Worm (Caenorhabditis elegans) whole organism, L2 larva: ENCODE data around the gene hex-3.

Experiments
- C34F6.9 ChIP-seq: fragments of 150-350 bp; optimal IDR thresholded peaks from 2 replicates; lab custom pipeline; 2014; ENCODE audit warnings: missing biosample characterization, missing genetic modification characterization
- F13H6.1 ChIP-seq: sonication (generic microtip); optimal IDR thresholded peaks from 2 replicates; lab custom pipeline; 2016; ENCODE audit warnings: missing genetic modification characterization, missing compliant biosample characterization
- Y55F3AM.14 ChIP-seq: fragments of 200-800 bp; sonication (Bioruptor generic); optimal IDR thresholded peaks from 2 replicates; lab custom pipeline; 2018; ENCODE audit warnings: mild to moderate bottlenecking, missing genetic modification characterization, missing compliant biosample characterization
- aly-2 ChIP-seq: fragments of 150-350 bp; optimal IDR thresholded peaks from 2 replicates; lab custom pipeline; 2014; ENCODE audit warnings: missing biosample characterization, missing genetic modification characterization
- ama-1 ChIP-seq: fragments of 150-350 bp; optimal IDR thresholded peaks from 2 replicates; lab custom pipeline; 2018; ENCODE audit warnings: inconsistent platforms
- ceh-16 ChIP-seq: fragments of 150-350 bp; optimal IDR thresholded peaks from 2 replicates; lab custom pipeline; 2014; ENCODE audit warnings: missing biosample characterization, missing genetic modification characterization
- ceh-82 ChIP-seq: fragments of 150-350 bp; optimal IDR thresholded peaks from 2 replicates; lab custom pipeline; 2014; ENCODE audit warnings: missing biosample characterization, missing genetic modification characterization
- crh-2 ChIP-seq: sonication (generic microtip); optimal IDR thresholded peaks from 2 replicates; lab custom pipeline; 2017; ENCODE audit warnings: missing biosample characterization, missing genetic modification characterization
- dmd-4 ChIP-seq: sonication (generic microtip); optimal IDR thresholded peaks from 2 replicates; lab custom pipeline; 2017; ENCODE audit warnings: missing biosample characterization, missing genetic modification characterization
- egl-27 ChIP-seq: sonication (generic microtip); optimal IDR thresholded peaks from 3 replicates; lab custom pipeline; 2017; ENCODE audit warnings: missing biosample characterization, missing genetic modification reagents, missing genetic modification characterization
- elt-1 ChIP-seq: fragments of 150-350 bp; optimal IDR thresholded peaks from 2 replicates; lab custom pipeline; 2014; ENCODE audit warnings: missing biosample characterization, missing genetic modification characterization
- fos-1 ChIP-seq: fragments of 150-350 bp; optimal IDR thresholded peaks from 2 replicates; lab custom pipeline; 2014; ENCODE audit warnings: missing biosample characterization, missing genetic modification characterization
- gmeb-1 ChIP-seq: fragments of 150-350 bp; optimal IDR thresholded peaks from 2 replicates; lab custom pipeline; 2014; ENCODE audit warnings: missing biosample characterization, missing genetic modification characterization
- lin-11 ChIP-seq: fragments of 150-350 bp; sonication (generic microtip); optimal IDR thresholded peaks from 2 replicates; lab custom pipeline; 2014; ENCODE audit warnings: missing biosample characterization, missing genetic modification characterization, inconsistent platforms, mixed read lengths
- lin-13 ChIP-seq: fragments of 150-350 bp; optimal IDR thresholded peaks from 2 replicates; lab custom pipeline; 2014; ENCODE audit warnings: missing biosample characterization, missing genetic modification reagents, missing genetic modification characterization
- lin-39 ChIP-seq: fragments of 150-350 bp; optimal IDR thresholded peaks from 2 replicates; lab custom pipeline; 2014; ENCODE audit warnings: missing biosample characterization, missing genetic modification reagents, missing genetic modification characterization
- lsy-2 ChIP-seq, 2 experiments: fragments of 150-350 bp in 1 of 2; sonication (generic microtip) in 1 of 2; optimal IDR thresholded peaks; 2 replicates each; lab custom pipeline; 2014 to 2017; ENCODE audit warnings: missing biosample characterization in 2 of 2, missing genetic modification characterization in 2 of 2
- mdl-1 ChIP-seq, 2 experiments: fragments of 150-350 bp in 1 of 2; sonication (generic microtip) in 1 of 2; optimal IDR thresholded peaks; 2 replicates each; lab custom pipeline; 2017; ENCODE audit warnings: missing biosample characterization in 2 of 2, missing genetic modification characterization in 2 of 2
- nhr-129 ChIP-seq: fragments of 150-350 bp; optimal IDR thresholded peaks from 2 replicates; lab custom pipeline; 2014; ENCODE audit warnings: missing biosample characterization, missing genetic modification characterization
- nhr-21 ChIP-seq: fragments of 150-350 bp; optimal IDR thresholded peaks from 2 replicates; lab custom pipeline; 2014; ENCODE audit warnings: missing biosample characterization, missing genetic modification characterization
- nhr-23 ChIP-seq: fragments of 150-350 bp; optimal IDR thresholded peaks from 2 replicates; lab custom pipeline; 2014; ENCODE audit warnings: missing biosample characterization, missing genetic modification reagents, missing genetic modification characterization
- nhr-237 ChIP-seq: fragments of 150-350 bp; optimal IDR thresholded peaks from 2 replicates; lab custom pipeline; 2014; ENCODE audit warnings: missing biosample characterization, missing genetic modification characterization
- nhr-25 ChIP-seq: fragments of 150-350 bp; sonication (generic microtip); optimal IDR thresholded peaks from 3 replicates; lab custom pipeline; 2014; ENCODE audit warnings: missing biosample characterization, missing genetic modification characterization
- nhr-6 ChIP-seq: fragments of 150-350 bp; optimal IDR thresholded peaks from 2 replicates; lab custom pipeline; 2014; ENCODE audit warnings: missing biosample characterization, missing genetic modification characterization
- nhr-77 ChIP-seq: fragments of 150-350 bp; optimal IDR thresholded peaks from 2 replicates; lab custom pipeline; 2014; ENCODE audit warnings: missing biosample characterization, missing genetic modification characterization
- peb-1 ChIP-seq: fragments of 150-350 bp; optimal IDR thresholded peaks from 2 replicates; lab custom pipeline; 2014; ENCODE audit warnings: missing biosample characterization, missing genetic modification characterization
- sem-4 ChIP-seq: fragments of 150-350 bp; optimal IDR thresholded peaks from 2 replicates; lab custom pipeline; 2014; ENCODE audit warnings: missing biosample characterization, missing genetic modification reagents, missing genetic modification characterization
- sma-3 ChIP-seq: sonication (generic microtip); optimal IDR thresholded peaks from 2 replicates; lab custom pipeline; 2016; ENCODE audit warnings: missing genetic modification reagents, missing genetic modification characterization, missing compliant biosample characterization
- sma-9 ChIP-seq, 2 experiments: fragments of 150-350 bp in 1 of 2; sonication (generic microtip) in 1 of 2; optimal IDR thresholded peaks; 2 replicates each; lab custom pipeline; 2014 to 2016; ENCODE audit warnings: missing genetic modification characterization in 2 of 2, mild to moderate bottlenecking in 1 of 2, missing biosample characterization in 1 of 2, missing compliant biosample characterization in 1 of 2, missing genetic modification reagents in 1 of 2, moderate library complexity in 1 of 2
- unc-39 ChIP-seq: fragments of 150-350 bp; optimal IDR thresholded peaks from 2 replicates; lab custom pipeline; 2014; ENCODE audit warnings: missing biosample characterization, missing genetic modification characterization
- unc-55 ChIP-seq: fragments of 150-350 bp; sonication (generic microtip); optimal IDR thresholded peaks from 3 replicates; lab custom pipeline; 2014; ENCODE audit warnings: missing biosample characterization, missing genetic modification reagents, missing genetic modification characterization
- unc-62 ChIP-seq: fragments of 150-350 bp; optimal IDR thresholded peaks from 2 replicates; lab custom pipeline; 2014; ENCODE audit warnings: missing biosample characterization, missing genetic modification reagents, missing genetic modification characterization
- ztf-1 ChIP-seq: fragments of 200-800 bp; sonication (Bioruptor generic); conservative IDR thresholded peaks from 2 replicates; pipeline ENCODE4 v1.3.6; 2022; ENCODE audit warnings: missing genetic modification characterization, missing compliant biosample characterization

hex-3 gene

ce11 chrIII:10808802-10809201 lies 40.2 kb upstream of the hex-3 start:
- TF ChIP-seq crh-2 (tag; lab: Kevin White, UChicago) (no peak), lin-11 (tag; lab: Kevin White, UChicago) (no peak), fos-1 (tag; lab: Kevin White, UChicago) (no peak), lin-13 (GFP tag; lab: Kevin White, UChicago) (no peak), dmd-4 (tag; lab: Kevin White, UChicago) (no peak), ceh-82 (tag; lab: Kevin White, UChicago) (no peak), mdl-1 (tag; optimal IDR thresholded peaks at IDR 0.05; lab: Kevin White, UChicago) (no peak), elt-1 (tag; lab: Kevin White, UChicago) (no peak), lin-39 (no peak), ztf-1 (GFP tag; lab: Robert Waterston, UW) (no peak), sma-9 (GFP tag; optimal IDR thresholded peaks at IDR 0.05; lab: Kevin White, UChicago) (no peak), sma-9 (tag; optimal IDR thresholded peaks at IDR 0.05; lab: Kevin White, UChicago) (no peak), nhr-6 (tag; lab: Kevin White, UChicago) (no peak), peb-1 (tag; lab: Kevin White, UChicago) (no peak), ceh-16 (no peak), ama-1 (lab: Kevin White, UChicago) (no peak), unc-39 (tag; lab: Kevin White, UChicago) (no peak), nhr-237 (tag; lab: Kevin White, UChicago) (no peak), nhr-23 (no peak), sem-4 (tag; lab: Kevin White, UChicago) (no peak)

- TF ChIP-seq nhr-23: no peak
- TF ChIP-seq sma-9 (GFP tag; optimal IDR thresholded peaks at IDR 0.05; lab: Kevin White, UChicago): no peak
- TF ChIP-seq sma-9 (tag; optimal IDR thresholded peaks at IDR 0.05; lab: Kevin White, UChicago): no peak
- no peak for TF ChIP-seq fos-1 (tag; lab: Kevin White, UChicago)
- no peak for TF ChIP-seq nhr-21 (tag; lab: Kevin White, UChicago)
- TF ChIP-seq gmeb-1: no peak
- TF ChIP-seq C34F6.9 (tag; lab: Kevin White, UChicago): no peak
- TF ChIP-seq lin-13 (GFP tag; lab: Kevin White, UChicago): no peak
- no peak for TF ChIP-seq aly-2 (tag; lab: Kevin White, UChicago)
- TF ChIP-seq mdl-1 (tag; optimal IDR thresholded peaks at IDR 0.05; lab: Kevin White, UChicago): no peak
- TF ChIP-seq ceh-16: no peak
- no peak for TF ChIP-seq unc-62 (GFP tag; lab: Kevin White, UChicago)
- TF ChIP-seq ztf-1 (GFP tag; lab: Robert Waterston, UW): no peak
- no peak for TF ChIP-seq peb-1 (tag; lab: Kevin White, UChicago)
- TF ChIP-seq Y55F3AM.14: no peak
- TF ChIP-seq unc-55 (GFP tag; lab: Kevin White, UChicago): no peak
- TF ChIP-seq egl-27 (tag; lab: Kevin White, UChicago): no peak
- no peak for TF ChIP-seq sma-3
These were observed 39.5 kb upstream of the hex-3 start for ce11 chrIII:10809568-10809967.

ce11 chrIII:10810483-10810836 lies 38.6 kb upstream of the hex-3 start:
- no peak for TF ChIP-seq nhr-25

ce11 chrIII:10810837-10811814 lies 37.9 kb upstream of the hex-3 start:
- TF ChIP-seq lsy-2 (tag; optimal IDR thresholded peaks at IDR 0.05; lab: Kevin White, UChicago) (peak in 1 of 2 experiments; percentile 36), sma-3 (no peak), F13H6.1 (tag; lab: Kevin White, UChicago) (peak; percentile 22), nhr-129 (tag; lab: Kevin White, UChicago) (peak; percentile 33), nhr-77 (no peak), ama-1 (lab: Kevin White, UChicago) (peak; percentile 29)
